Fruit fly (Drosophila melanogaster) S2 (cell line): Measurements from ENCODE around the gene SREBP.

Source experiments
- CG8478 ChIP-seq: fragments of >200 bp; optimal IDR thresholded peaks from 2 replicates; lab custom pipeline; 2018
- CTCF ChIP-seq, 2 experiments: fragments of >200 bp; optimal IDR thresholded peaks; 2 replicates each; lab custom pipeline; 2018

DNA sequence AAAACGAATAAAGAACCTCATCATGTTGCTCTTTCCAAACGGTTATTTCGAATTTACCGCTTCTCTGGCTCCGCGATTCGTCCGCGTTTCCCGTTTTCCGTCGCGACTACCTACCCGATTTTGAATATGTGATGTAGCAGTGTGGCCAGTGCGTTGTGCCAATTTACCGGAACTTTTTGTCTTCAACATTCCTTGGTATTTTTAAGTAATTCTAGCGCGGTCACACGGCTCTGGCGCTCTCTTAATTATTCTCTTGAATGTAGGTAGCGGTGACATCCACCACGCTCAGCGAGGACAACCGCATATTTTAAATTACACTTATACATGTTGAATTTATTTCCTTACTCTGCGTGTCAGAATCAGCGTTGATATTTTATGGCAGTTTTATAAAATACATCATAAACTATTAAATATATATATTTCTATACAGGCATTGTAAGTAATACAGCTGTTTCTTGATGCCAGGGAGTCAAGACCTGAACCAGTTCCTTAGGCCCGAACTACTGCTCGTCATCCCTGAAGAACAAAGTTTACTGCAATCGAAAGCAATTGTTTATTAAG, at the start of gene SREBP, which contains the start of the genes CG42637 and Gyc76C:
- TF ChIP-seq CTCF (optimal IDR thresholded peaks at IDR 0.05; lab: Kevin White, UChicago) (peak; percentile 19 to 55), CG8478 (lab: Kevin White, UChicago) (no peak)
